Worm (Caenorhabditis elegans) whole organism, L3 larva: Measurements from ENCODE around the gene srg-8.

Experiments
- ceh-82 ChIP-seq: fragments of 150-350 bp; optimal IDR thresholded peaks from 2 replicates; lab custom pipeline; 2014; ENCODE audit warnings: missing biosample characterization, missing genetic modification characterization
- lin-39 ChIP-seq: fragments of 150-350 bp; optimal IDR thresholded peaks from 2 replicates; lab custom pipeline; 2018; ENCODE audit warnings: missing biosample characterization, missing genetic modification reagents, missing genetic modification characterization
- mml-1 ChIP-seq: fragments of 150-350 bp; sonication (generic microtip); optimal IDR thresholded peaks from 3 replicates; lab custom pipeline; 2014; ENCODE audit warnings: missing biosample characterization, missing genetic modification characterization
- nhr-76 ChIP-seq: fragments of 150-350 bp; sonication (generic microtip); optimal IDR thresholded peaks from 5 replicates; lab custom pipeline; 2014; ENCODE audit warnings: missing biosample characterization, missing genetic modification characterization
- pha-4 ChIP-seq: fragments of 150-350 bp; optimal IDR thresholded peaks from 2 replicates; lab custom pipeline; 2014; ENCODE audit warnings: missing biosample characterization, missing genetic modification reagents, missing genetic modification characterization
- pqm-1 ChIP-seq: fragments of 150-350 bp; optimal IDR thresholded peaks from 2 replicates; lab custom pipeline; 2017; ENCODE audit warnings: missing biosample characterization, missing genetic modification characterization, inconsistent platforms

DNA sequence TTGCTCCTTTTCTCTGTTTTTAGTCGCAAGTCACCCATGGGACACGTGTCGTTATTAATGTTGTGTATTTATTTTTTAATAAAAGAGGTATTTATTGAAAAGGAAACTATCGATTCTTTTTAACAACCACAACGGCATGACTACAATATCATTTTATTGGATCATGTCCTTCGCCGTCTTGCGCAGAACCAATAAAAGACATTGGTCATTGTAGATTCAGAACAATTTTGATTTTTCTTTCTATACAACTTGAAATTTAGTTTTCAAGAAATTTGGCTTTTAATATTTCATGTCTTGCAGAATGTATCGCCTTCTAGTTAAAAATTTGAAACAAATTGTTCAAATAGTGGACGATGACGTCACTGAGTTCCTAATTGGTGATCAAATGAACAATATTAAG lies 3.1 kb downstream of the srg-8 start, which contains the start of gene amdh-1:
- no peak for TF ChIP-seq pqm-1
- TF ChIP-seq nhr-76 (tag; lab: Kevin White, UChicago), result no peak
- no peak for TF ChIP-seq pha-4 (tag; lab: Kevin White, UChicago)
- no peak for TF ChIP-seq ceh-82
- TF ChIP-seq mml-1 (tag; lab: Kevin White, UChicago), result no peak
- no peak for TF ChIP-seq lin-39 (tag; lab: Kevin White, UChicago)
